Fruit fly (Drosophila melanogaster): Measurements from ENCODE around the gene Scsalpha1.

Scsalpha1 gene

DNA sequence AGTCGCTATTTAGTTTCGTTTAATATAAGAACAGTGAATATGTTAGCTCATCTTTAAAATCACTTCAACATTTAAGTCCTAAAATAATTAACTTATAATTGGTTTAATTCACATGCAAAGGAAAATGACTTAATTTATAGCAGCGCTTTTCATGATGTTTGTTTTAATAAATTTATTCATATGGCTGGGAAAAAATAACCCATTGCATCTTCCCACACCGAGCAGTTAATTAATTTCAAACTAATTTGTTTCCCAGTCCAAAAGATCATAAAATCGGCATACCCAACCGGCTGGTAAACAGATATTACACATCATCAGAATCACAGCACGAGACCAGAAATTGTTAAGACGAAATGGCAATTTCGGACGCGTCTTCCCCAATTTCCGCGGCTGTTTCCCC lies 43.2 kb upstream of the Scsalpha1 start (continued):
- TF ChIP-seq da (GFP tag; optimal IDR thresholded peaks at IDR 0.05): no peak
- no peak for TF ChIP-seq C15 (GFP tag; IDR thresholded peaks at IDR 0.05)
- TF ChIP-seq h (optimal IDR thresholded peaks at IDR 0.05): no peak
- no peak for TF ChIP-seq HLH3B (GFP tag; IDR thresholded peaks at IDR 0.05)
- TF ChIP-seq CG31388 (GFP tag; optimal IDR thresholded peaks at IDR 0.05): no peak
- no peak for TF ChIP-seq CG4360 (GFP tag; IDR thresholded peaks at IDR 0.05)
- no peak for TF ChIP-seq Deaf1 (tag; optimal IDR thresholded peaks at IDR 0.05)
- TF ChIP-seq CG4424 (GFP tag; optimal IDR thresholded peaks at IDR 0.05): no peak
- TF ChIP-seq CG32767 (GFP tag; IDR thresholded peaks at IDR 0.05): no peak
- TF ChIP-seq CG13123 (GFP tag; optimal IDR thresholded peaks at IDR 0.05): no peak
- TF ChIP-seq sug (tag; optimal IDR thresholded peaks at IDR 0.05): no peak
- TF ChIP-seq ken (GFP tag; IDR thresholded peaks at IDR 0.05): no peak
- peak; percentile 47; the same call in 1 of the 2 replicates for TF ChIP-seq CG9215 (GFP tag; IDR thresholded peaks at IDR 0.05)
- no peak for TF ChIP-seq CG1602 (GFP tag; optimal IDR thresholded peaks at IDR 0.05)
- no peak for TF ChIP-seq zen2 (GFP tag; IDR thresholded peaks at IDR 0.05; ENCODE audit: partially characterized antibody)
- TF ChIP-seq unpg (GFP tag; optimal IDR thresholded peaks at IDR 0.05): peak; percentile 42
- no peak for TF ChIP-seq pfk (GFP tag; optimal IDR thresholded peaks at IDR 0.05)
- TF ChIP-seq kay (GFP tag; optimal IDR thresholded peaks at IDR 0.05): no peak
- peak; percentile 20 for TF ChIP-seq fd3F (GFP tag; optimal IDR thresholded peaks at IDR 0.05)
- peak; percentile 69 for TF ChIP-seq CG2678 (tag; optimal IDR thresholded peaks at IDR 0.05)
- TF ChIP-seq CG7745 (tag; optimal IDR thresholded peaks at IDR 0.05): no peak
- peak; percentile 57 for TF ChIP-seq Meics (GFP tag; optimal IDR thresholded peaks at IDR 0.05)
- TF ChIP-seq Mad (GFP tag; optimal IDR thresholded peaks at IDR 0.05): no peak
- TF ChIP-seq CG11398 (GFP tag; optimal IDR thresholded peaks at IDR 0.05): no peak
- peak; percentile 52 for TF ChIP-seq caup (GFP tag; optimal IDR thresholded peaks at IDR 0.05; ENCODE audit: severe bottlenecking)
- no peak for TF ChIP-seq CG10267 (tag; optimal IDR thresholded peaks at IDR 0.05)
- TF ChIP-seq CG31224 (GFP tag; IDR thresholded peaks at IDR 0.05): peak; percentile 24; the same call in 1 of the 2 replicates
- TF ChIP-seq seq (GFP tag; IDR thresholded peaks at IDR 0.05): peak; percentile 45; the same call in 1 of the 2 replicates
- no peak for TF ChIP-seq usp (GFP tag; optimal IDR thresholded peaks at IDR 0.05)
- no peak for TF ChIP-seq CG17328 (GFP tag; IDR thresholded peaks at IDR 0.05)
- TF ChIP-seq gem (tag; optimal IDR thresholded peaks at IDR 0.05): peak; percentile 68
- TF ChIP-seq CG33557 (GFP tag; optimal IDR thresholded peaks at IDR 0.05): no peak
- no peak for TF ChIP-seq Lim3 (GFP tag; IDR thresholded peaks at IDR 0.05)
- TF ChIP-seq CG6654 (GFP tag; optimal IDR thresholded peaks at IDR 0.05): no peak
- no peak for TF ChIP-seq CG9876 (GFP tag; optimal IDR thresholded peaks at IDR 0.05)
- TF ChIP-seq ase (GFP tag; IDR thresholded peaks at IDR 0.05): no peak
- no peak for TF ChIP-seq HLHmδ (GFP tag; optimal IDR thresholded peaks at IDR 0.05)
- TF ChIP-seq onecut (GFP tag; IDR thresholded peaks at IDR 0.05): no peak
- no peak for TF ChIP-seq CG10959 (GFP tag; IDR thresholded peaks at IDR 0.05)
- TF ChIP-seq gfzf (GFP tag; optimal IDR thresholded peaks at IDR 0.05): no peak
- TF ChIP-seq CG7271 (tag; optimal IDR thresholded peaks at IDR 0.05): no peak
- TF ChIP-seq E2f2 (GFP tag; IDR thresholded peaks at IDR 0.05): peak; percentile 21; the same call in 1 of the 2 replicates
- no peak for TF ChIP-seq sim (GFP tag; IDR thresholded peaks at IDR 0.05)
- TF ChIP-seq Ravus (GFP tag; IDR thresholded peaks at IDR 0.05): no peak
- TF ChIP-seq HLH54F (GFP tag; optimal IDR thresholded peaks at IDR 0.05): peak; percentile 57
- no peak for TF ChIP-seq CG1832 (GFP tag; optimal IDR thresholded peaks at IDR 0.05)
- no peak for TF ChIP-seq CG6791 (GFP tag; IDR thresholded peaks at IDR 0.05; ENCODE audit: partially characterized antibody)
- TF ChIP-seq CG15011 (GFP tag; optimal IDR thresholded peaks at IDR 0.05): no peak
- TF ChIP-seq nerfin-2 (GFP tag; IDR thresholded peaks at IDR 0.05; ENCODE audit: partially characterized antibody): no peak
- no peak for TF ChIP-seq CG8281 (tag; optimal IDR thresholded peaks at IDR 0.05)
- TF ChIP-seq Dad (GFP tag; optimal IDR thresholded peaks at IDR 0.05): no peak
- no peak for TF ChIP-seq Gsc (GFP tag; IDR thresholded peaks at IDR 0.05)

All from whole organism, embryonic.